Fruit fly (Drosophila melanogaster): ENCODE data around the gene CG3862.

Gene CG3862

dm6 chr2L:817850-818249 is 7.8 kb downstream of the CG3862 start, which contains the start of gene CG15880:
Gene CG15880, minus strand, starts transcription at chr2L:817950.
- TF ChIP-seq CG9948 (tag; optimal IDR thresholded peaks at IDR 0.05) (no peak), Pif1A (GFP tag; optimal IDR thresholded peaks at IDR 0.05) (no peak)

dm6 chr2L:815785-816389 is 9.8 kb downstream of the CG3862 start, which contains the start of the genes Saf6 and Pex12:
Gene Saf6, minus strand, starts transcription at chr2L:815950.
Gene Pex12, plus strand, starts transcription at chr2L:815993.
- TF ChIP-seq Snoo (tag; optimal IDR thresholded peaks at IDR 0.05) = no peak
- no peak for TF ChIP-seq rn (GFP tag; IDR thresholded peaks at IDR 0.05)
- no peak for TF ChIP-seq CG9948 (tag; optimal IDR thresholded peaks at IDR 0.05)
- TF ChIP-seq gl (tag; optimal IDR thresholded peaks at IDR 0.05) = peak; percentile 2
- TF ChIP-seq fd96Ca (GFP tag; IDR thresholded peaks at IDR 0.05) = no peak

- TF ChIP-seq fd96Ca (GFP tag; IDR thresholded peaks at IDR 0.05) (no peak), EcR (GFP tag; optimal IDR thresholded peaks at IDR 0.05) (no peak), Pif1B (GFP tag; optimal IDR thresholded peaks at IDR 0.05) (no peak), rn (GFP tag; IDR thresholded peaks at IDR 0.05) (no peak), CG8301 (tag; optimal IDR thresholded peaks at IDR 0.05) (no peak), CG34367 (tag; optimal IDR thresholded peaks at IDR 0.05) (no peak), CG4496 (GFP tag; IDR thresholded peaks at IDR 0.05) (no peak), CG32121 (GFP tag; IDR thresholded peaks at IDR 0.05) (no peak), CG13204 (GFP tag; optimal IDR thresholded peaks at IDR 0.05) (no peak)
These were observed 14.3 kb downstream of the CG3862 start, which contains the start of gene Dbp21E2 for dm6 chr2L:811405-811804. Gene Dbp21E2, plus strand, starts transcription at chr2L:811584.

- TF ChIP-seq CG17806 (tag; optimal IDR thresholded peaks at IDR 0.05) (no peak), EcR (GFP tag; optimal IDR thresholded peaks at IDR 0.05) (no peak), Pif1A (GFP tag; optimal IDR thresholded peaks at IDR 0.05) (no peak), CG8159 (tag; optimal IDR thresholded peaks at IDR 0.05) (no peak)
These were observed 15.4 kb downstream of the CG3862 start, which contains the start of gene Nnf1b for dm6 chr2L:810277-810676. Gene Nnf1b, plus strand, starts transcription at chr2L:810577.

- no peak for TF ChIP-seq Ets98B (GFP tag; IDR thresholded peaks at IDR 0.05)
- TF ChIP-seq CG13204 (GFP tag; optimal IDR thresholded peaks at IDR 0.05) = no peak
- TF ChIP-seq CG17806 (tag; optimal IDR thresholded peaks at IDR 0.05) = no peak
- no peak for TF ChIP-seq Pif1B (GFP tag; optimal IDR thresholded peaks at IDR 0.05)
These were observed 35.0 kb downstream of the CG3862 start, which contains the start of gene Pkg21D for dm6 chr2L:790698-791097. Gene Pkg21D, minus strand, starts transcription at chr2L:790798.

dm6 chr2L:789966-790365 is 35.7 kb downstream of the CG3862 start:
- no peak for TF ChIP-seq CG8159 (tag; optimal IDR thresholded peaks at IDR 0.05)
- TF ChIP-seq CG15710 (tag; optimal IDR thresholded peaks at IDR 0.05) = no peak
- TF ChIP-seq EcR (GFP tag; optimal IDR thresholded peaks at IDR 0.05) = no peak
- TF ChIP-seq fd96Ca (GFP tag; IDR thresholded peaks at IDR 0.05) = no peak
- no peak for TF ChIP-seq Pif1B (GFP tag; optimal IDR thresholded peaks at IDR 0.05)
- no peak for TF ChIP-seq Snoo (tag; optimal IDR thresholded peaks at IDR 0.05)
- no peak for TF ChIP-seq Ets98B (GFP tag; IDR thresholded peaks at IDR 0.05)
- no peak for TF ChIP-seq CG14655 (GFP tag; optimal IDR thresholded peaks at IDR 0.05)
- TF ChIP-seq CG17806 (tag; optimal IDR thresholded peaks at IDR 0.05) = no peak
- no peak for TF ChIP-seq CG8301 (tag; optimal IDR thresholded peaks at IDR 0.05)

dm6 chr2L:784036-784435 is 41.6 kb downstream of the CG3862 start, which contains the start of gene CG3544:
Gene CG3544, plus strand, starts transcription at chr2L:784336.
- no peak for TF ChIP-seq rn (GFP tag; IDR thresholded peaks at IDR 0.05)

- no peak for TF ChIP-seq CG17806 (tag; optimal IDR thresholded peaks at IDR 0.05)
- no peak for TF ChIP-seq gl (tag; optimal IDR thresholded peaks at IDR 0.05)
- TF ChIP-seq D1 (tag; optimal IDR thresholded peaks at IDR 0.05) = no peak
- TF ChIP-seq Pif1B (GFP tag; optimal IDR thresholded peaks at IDR 0.05) = no peak
- TF ChIP-seq CG13204 (GFP tag; optimal IDR thresholded peaks at IDR 0.05) = no peak
- TF ChIP-seq CG32121 (GFP tag; IDR thresholded peaks at IDR 0.05) = no peak
- no peak for TF ChIP-seq rn (GFP tag; IDR thresholded peaks at IDR 0.05)
- TF ChIP-seq CG9948 (tag; optimal IDR thresholded peaks at IDR 0.05) = no peak
- TF ChIP-seq EcR (GFP tag; optimal IDR thresholded peaks at IDR 0.05) = no peak
- TF ChIP-seq fd96Ca (GFP tag; IDR thresholded peaks at IDR 0.05) = no peak
- no peak for TF ChIP-seq CG4496 (GFP tag; IDR thresholded peaks at IDR 0.05)
These were observed 44.8 kb downstream of the CG3862 start for dm6 chr2L:780851-781250.

- TF ChIP-seq CG4496 (GFP tag; IDR thresholded peaks at IDR 0.05) = no peak
- no peak for TF ChIP-seq Ets98B (GFP tag; IDR thresholded peaks at IDR 0.05)
- TF ChIP-seq EcR (GFP tag; optimal IDR thresholded peaks at IDR 0.05) = no peak
- no peak for TF ChIP-seq CG32121 (GFP tag; IDR thresholded peaks at IDR 0.05)
- no peak for TF ChIP-seq CG8159 (tag; optimal IDR thresholded peaks at IDR 0.05)
- no peak for TF ChIP-seq Pif1A (GFP tag; optimal IDR thresholded peaks at IDR 0.05)
- no peak for TF ChIP-seq CG13204 (GFP tag; optimal IDR thresholded peaks at IDR 0.05)
- no peak for TF ChIP-seq Snoo (tag; optimal IDR thresholded peaks at IDR 0.05)
- TF ChIP-seq fd96Ca (GFP tag; IDR thresholded peaks at IDR 0.05) = no peak
- TF ChIP-seq CG10348 (GFP tag; IDR thresholded peaks at IDR 0.05) = no peak
- no peak for TF ChIP-seq CG9948 (tag; optimal IDR thresholded peaks at IDR 0.05)
- TF ChIP-seq CG14655 (GFP tag; optimal IDR thresholded peaks at IDR 0.05) = no peak
- no peak for TF ChIP-seq rn (GFP tag; IDR thresholded peaks at IDR 0.05)
These were observed 45.5 kb downstream of the CG3862 start, which contains the start of gene Gr21a for dm6 chr2L:780182-780581. Gene Gr21a, plus strand, starts transcription at chr2L:780482.

All from whole organism, pupa.